Fruit fly (Drosophila melanogaster): ENCODE measurements around the gene CG43051.
A peak's percentile ranks its signal among the peaks of the same experiment; 100 is the strongest.

The CG43051 gene

DNA sequence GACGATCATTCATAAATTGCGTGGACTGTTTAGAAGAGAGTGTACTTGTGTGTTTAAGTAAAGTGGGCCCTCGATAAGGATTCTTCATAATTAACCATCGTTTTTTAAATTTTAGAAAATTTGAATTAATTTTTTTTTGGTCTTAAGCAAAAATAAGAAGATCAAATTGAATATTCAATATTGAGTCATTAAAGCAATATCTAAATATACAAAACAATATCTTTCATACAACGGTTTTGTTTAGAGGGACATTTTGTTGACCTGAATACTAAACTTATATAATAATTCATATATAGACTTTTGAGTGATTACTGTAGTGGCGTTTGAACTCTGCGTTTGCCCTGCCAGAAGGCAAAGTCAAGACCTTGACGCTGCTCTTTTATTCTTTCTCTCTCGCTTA, 34.3 kb downstream of the CG43051 start:
- TF ChIP-seq rgr (GFP tag; optimal IDR thresholded peaks at IDR 0.05) (peak; percentile 72), Rel (GFP tag; optimal IDR thresholded peaks at IDR 0.05) (no peak), Rel (tag; optimal IDR thresholded peaks at IDR 0.05) (peak; percentile 54), brk (GFP tag; optimal IDR thresholded peaks at IDR 0.05) (peak; percentile 38), h (GFP tag; optimal IDR thresholded peaks at IDR 0.05) (peak; percentile 81), Abd-B (GFP tag; optimal IDR thresholded peaks at IDR 0.05) (no peak), Vsx2 (GFP tag; optimal IDR thresholded peaks at IDR 0.05; ENCODE audit: partially characterized antibody) (no peak), usp (GFP tag; optimal IDR thresholded peaks at IDR 0.05) (no peak), sv (GFP tag; optimal IDR thresholded peaks at IDR 0.05) (no peak), Myc (optimal IDR thresholded peaks at IDR 0.05) (no peak), br (GFP tag; optimal IDR thresholded peaks at IDR 0.05) (peak; percentile 55), dl (GFP tag; optimal IDR thresholded peaks at IDR 0.05; ENCODE audit: insufficient read depth in 1 of 2, partially characterized antibody in 2 of 2) (no peak), ey (GFP tag; optimal IDR thresholded peaks at IDR 0.05) (peak; percentile 67), CrebA (GFP tag; optimal IDR thresholded peaks at IDR 0.05; ENCODE audit: borderline replicate concordance) (no peak), pan (optimal IDR thresholded peaks at IDR 0.05) (no peak), CG9705 (GFP tag; optimal IDR thresholded peaks at IDR 0.05) (peak; percentile 25), sage (GFP tag; optimal IDR thresholded peaks at IDR 0.05) (no peak), dsf (GFP tag; optimal IDR thresholded peaks at IDR 0.05; ENCODE audit: borderline replicate concordance) (no peak), jim (GFP tag; optimal IDR thresholded peaks at IDR 0.05) (no peak), Jra (GFP tag; optimal IDR thresholded peaks at IDR 0.05) (no peak), Mio (GFP tag; optimal IDR thresholded peaks at IDR 0.05) (no peak), HLH106 (tag; optimal IDR thresholded peaks at IDR 0.05) (peak; percentile 82), CG32264 (GFP tag; optimal IDR thresholded peaks at IDR 0.05) (peak; percentile 31), N (GFP tag; optimal IDR thresholded peaks at IDR 0.05) (no peak), OdsH (GFP tag; optimal IDR thresholded peaks at IDR 0.05) (peak; percentile 85), Sp1 (GFP tag; optimal IDR thresholded peaks at IDR 0.05) (peak; percentile 81), psq (GFP tag; optimal IDR thresholded peaks at IDR 0.05) (peak; percentile 70), lola (GFP tag; optimal IDR thresholded peaks at IDR 0.05) (no peak), Hnf4 (GFP tag; optimal IDR thresholded peaks at IDR 0.05) (peak; percentile 33), tai (GFP tag; optimal IDR thresholded peaks at IDR 0.05) (peak; percentile 0), Hr78 (GFP tag; optimal IDR thresholded peaks at IDR 0.05) (no peak), Hr83 (GFP tag; optimal IDR thresholded peaks at IDR 0.05; ENCODE audit: poor library complexity, severe bottlenecking) (no peak), fru (GFP tag; optimal IDR thresholded peaks at IDR 0.05) (peak; percentile 82), Dfd (GFP tag; optimal IDR thresholded peaks at IDR 0.05) (no peak), Dif (GFP tag; optimal IDR thresholded peaks at IDR 0.05; ENCODE audit: partially characterized antibody) (no peak), GATAd (GFP tag; optimal IDR thresholded peaks at IDR 0.05) (no peak), foxo (GFP tag; optimal IDR thresholded peaks at IDR 0.05) (peak in 1 of 2 experiments; percentile 87), woc (GFP tag; optimal IDR thresholded peaks at IDR 0.05) (peak; percentile 40), dmrt93B (GFP tag; optimal IDR thresholded peaks at IDR 0.05) (peak; percentile 6)

DNA sequence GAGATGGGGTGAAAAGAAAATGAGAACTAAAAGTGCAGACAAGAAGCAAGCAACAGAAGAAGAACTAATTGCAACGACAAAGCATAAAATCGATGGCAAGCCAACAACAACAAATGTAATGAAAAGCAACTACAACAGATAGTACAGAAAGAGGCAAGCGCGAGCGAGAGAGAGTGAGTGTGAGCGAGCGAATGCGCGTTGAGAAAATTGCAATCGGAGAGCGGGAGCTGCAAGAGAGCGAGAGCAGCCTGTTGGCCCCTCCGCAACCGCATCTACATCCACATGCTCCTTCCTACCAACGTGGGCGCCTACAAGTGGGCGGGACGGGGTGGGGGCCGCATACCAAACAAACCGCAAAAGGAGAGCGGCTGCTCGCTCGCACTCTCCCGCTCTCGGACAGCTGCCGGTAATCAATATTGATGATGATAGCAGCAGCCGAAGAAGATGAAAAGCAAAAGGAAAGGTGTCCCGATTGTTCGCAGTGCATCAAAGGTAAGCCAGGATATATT, 35.4 kb downstream of the CG43051 start:
- peak in 1 of 2 experiments; percentile 5 for TF ChIP-seq foxo (GFP tag; optimal IDR thresholded peaks at IDR 0.05)
- no peak for TF ChIP-seq woc (GFP tag; optimal IDR thresholded peaks at IDR 0.05)
- peak; percentile 97 to 99 for TF ChIP-seq dl (GFP tag; optimal IDR thresholded peaks at IDR 0.05; ENCODE audit: insufficient read depth in 1 of 2, partially characterized antibody in 2 of 2)
- TF ChIP-seq Dif (GFP tag; optimal IDR thresholded peaks at IDR 0.05; ENCODE audit: partially characterized antibody): peak; percentile 99
- TF ChIP-seq Hr78 (GFP tag; optimal IDR thresholded peaks at IDR 0.05): no peak
- TF ChIP-seq h (GFP tag; optimal IDR thresholded peaks at IDR 0.05): peak; percentile 52
- TF ChIP-seq pan (optimal IDR thresholded peaks at IDR 0.05): no peak
- no peak for TF ChIP-seq brk (GFP tag; optimal IDR thresholded peaks at IDR 0.05)
- no peak for TF ChIP-seq N (GFP tag; optimal IDR thresholded peaks at IDR 0.05)
- no peak for TF ChIP-seq dsf (GFP tag; optimal IDR thresholded peaks at IDR 0.05; ENCODE audit: borderline replicate concordance)
- peak; percentile 12 for TF ChIP-seq rgr (GFP tag; optimal IDR thresholded peaks at IDR 0.05)
- TF ChIP-seq Abd-B (GFP tag; optimal IDR thresholded peaks at IDR 0.05): no peak
- TF ChIP-seq ey (GFP tag; optimal IDR thresholded peaks at IDR 0.05): no peak
- TF ChIP-seq tai (GFP tag; optimal IDR thresholded peaks at IDR 0.05): no peak
- no peak for TF ChIP-seq br (GFP tag; optimal IDR thresholded peaks at IDR 0.05)
- peak; percentile 22 for TF ChIP-seq fru (GFP tag; optimal IDR thresholded peaks at IDR 0.05)
- TF ChIP-seq usp (GFP tag; optimal IDR thresholded peaks at IDR 0.05): no peak
- no peak for TF ChIP-seq CrebA (GFP tag; optimal IDR thresholded peaks at IDR 0.05; ENCODE audit: borderline replicate concordance)
- TF ChIP-seq jim (GFP tag; optimal IDR thresholded peaks at IDR 0.05): peak; percentile 53
- no peak for TF ChIP-seq lola (GFP tag; optimal IDR thresholded peaks at IDR 0.05)
- no peak for TF ChIP-seq HLH106 (tag; optimal IDR thresholded peaks at IDR 0.05)
- TF ChIP-seq CG9705 (GFP tag; optimal IDR thresholded peaks at IDR 0.05): no peak
- peak; percentile 91 for TF ChIP-seq psq (GFP tag; optimal IDR thresholded peaks at IDR 0.05)
- TF ChIP-seq Hr83 (GFP tag; optimal IDR thresholded peaks at IDR 0.05; ENCODE audit: poor library complexity, severe bottlenecking): peak; percentile 45
- TF ChIP-seq OdsH (GFP tag; optimal IDR thresholded peaks at IDR 0.05): peak; percentile 10
- peak; percentile 26 for TF ChIP-seq sage (GFP tag; optimal IDR thresholded peaks at IDR 0.05)
- peak; percentile 24 for TF ChIP-seq Sp1 (GFP tag; optimal IDR thresholded peaks at IDR 0.05)
- no peak for TF ChIP-seq dmrt93B (GFP tag; optimal IDR thresholded peaks at IDR 0.05)
- no peak for TF ChIP-seq Myc (optimal IDR thresholded peaks at IDR 0.05)
- peak; percentile 62 for TF ChIP-seq Rel (GFP tag; optimal IDR thresholded peaks at IDR 0.05)
- TF ChIP-seq Rel (tag; optimal IDR thresholded peaks at IDR 0.05): peak; percentile 28
- TF ChIP-seq Jra (GFP tag; optimal IDR thresholded peaks at IDR 0.05): no peak
- TF ChIP-seq Vsx2 (GFP tag; optimal IDR thresholded peaks at IDR 0.05; ENCODE audit: partially characterized antibody): peak; percentile 93
- no peak for TF ChIP-seq GATAd (GFP tag; optimal IDR thresholded peaks at IDR 0.05)
- TF ChIP-seq CG32264 (GFP tag; optimal IDR thresholded peaks at IDR 0.05): no peak
- no peak for TF ChIP-seq sv (GFP tag; optimal IDR thresholded peaks at IDR 0.05)
- TF ChIP-seq Hnf4 (GFP tag; optimal IDR thresholded peaks at IDR 0.05): peak; percentile 44
- no peak for TF ChIP-seq Dfd (GFP tag; optimal IDR thresholded peaks at IDR 0.05)
- TF ChIP-seq Mio (GFP tag; optimal IDR thresholded peaks at IDR 0.05): no peak

Data from whole organism, wandering third instar larva.